Worm (Caenorhabditis elegans): ENCODE data around the gene ugt-17.

The ugt-17 gene

ce11 chrV:10073793-10074192, 31.0 kb downstream of the ugt-17 start, which contains the start of gene F57A8.6:
F57A8.6 (minus strand) TSS chrV:10073893.
- TF ChIP-seq dpl-1 (GFP tag; optimal IDR thresholded peaks at IDR 0.05) (no peak), aptf-2 (GFP tag; conservative IDR thresholded peaks at IDR 0.05) (no peak), athp-1 (tag; optimal IDR thresholded peaks at IDR 0.05) (no peak), bed-2 (GFP tag; IDR thresholded peaks at IDR 0.05) (no peak), nhr-90 (tag; optimal IDR thresholded peaks at IDR 0.05) (no peak), unc-130 (GFP tag; optimal IDR thresholded peaks at IDR 0.05) (no peak), dpff-1 (tag; optimal IDR thresholded peaks at IDR 0.05) (no peak)

- TF ChIP-seq him-1 (tag; optimal IDR thresholded peaks at IDR 0.05): no peak
- no peak for TF ChIP-seq ZK185.1 (tag; optimal IDR thresholded peaks at IDR 0.05; ENCODE audit: poor library complexity, severe bottlenecking)
- no peak for TF ChIP-seq chd-7 (tag; optimal IDR thresholded peaks at IDR 0.05)
- TF ChIP-seq bed-2 (GFP tag; IDR thresholded peaks at IDR 0.05): no peak
These were observed 32.0 kb downstream of the ugt-17 start for ce11 chrV:10072721-10073120.

ce11 chrV:10070541-10070940, 34.2 kb downstream of the ugt-17 start, which contains the start of gene nhr-192:
nhr-192 (minus strand) TSS chrV:10070641.
- TF ChIP-seq nfya-1 (tag; optimal IDR thresholded peaks at IDR 0.05; ENCODE audit: borderline replicate concordance, insufficient read depth): no peak

ce11 chrV:10066769-10067168, 38.0 kb downstream of the ugt-17 start, which contains the start of gene npr-39:
npr-39 (plus strand) TSS chrV:10067069.
- no peak for TF ChIP-seq nhr-120 (GFP tag; IDR thresholded peaks at IDR 0.05)
- no peak for TF ChIP-seq D2030.7 (GFP tag; IDR thresholded peaks at IDR 0.05)
- no peak for TF ChIP-seq rpc-1 (optimal IDR thresholded peaks at IDR 0.05)
- no peak for TF ChIP-seq rpc-1 (tag; optimal IDR thresholded peaks at IDR 0.05)
- no peak for TF ChIP-seq B0019.2 (GFP tag; conservative IDR thresholded peaks at IDR 0.05)
- TF ChIP-seq F39B2.1 (GFP tag; IDR thresholded peaks at IDR 0.05): no peak
- no peak for TF ChIP-seq nhr-27 (tag; optimal IDR thresholded peaks at IDR 0.05)
- TF ChIP-seq Y79H2A.3 (GFP tag; conservative IDR thresholded peaks at IDR 0.05): no peak
- no peak for TF ChIP-seq madf-8 (GFP tag; conservative IDR thresholded peaks at IDR 0.05)
- TF ChIP-seq nfyb-1 (GFP tag; IDR thresholded peaks at IDR 0.05): no peak
- TF ChIP-seq C06A6.2 (GFP tag; conservative IDR thresholded peaks at IDR 0.05): no peak
- TF ChIP-seq lin-35 (GFP tag; optimal IDR thresholded peaks at IDR 0.05): no peak
- no peak for TF ChIP-seq akir-1 (GFP tag; optimal IDR thresholded peaks at IDR 0.05)
- TF ChIP-seq attf-5 (GFP tag; optimal IDR thresholded peaks at IDR 0.05): no peak
- TF ChIP-seq ceh-58 (GFP tag; IDR thresholded peaks at IDR 0.05): no peak
- no peak for TF ChIP-seq rcor-1 (GFP tag; IDR thresholded peaks at IDR 0.05)
- TF ChIP-seq hmg-20 (GFP tag; IDR thresholded peaks at IDR 0.05): no peak
- TF ChIP-seq nfya-2 (GFP tag; IDR thresholded peaks at IDR 0.05): no peak
- no peak for TF ChIP-seq ztf-26 (tag; optimal IDR thresholded peaks at IDR 0.05)
- no peak for TF ChIP-seq aptf-3 (GFP tag; IDR thresholded peaks at IDR 0.05)
- no peak for TF ChIP-seq ztf-18 (tag; optimal IDR thresholded peaks at IDR 0.05)

ce11 chrV:10065679-10066078, 39.1 kb downstream of the ugt-17 start:
- TF ChIP-seq hlh-26 (GFP tag; conservative IDR thresholded peaks at IDR 0.05) (no peak), die-1 (tag; optimal IDR thresholded peaks at IDR 0.05) (no peak), Y79H2A.3 (GFP tag; conservative IDR thresholded peaks at IDR 0.05) (no peak), gei-17 (GFP tag; optimal IDR thresholded peaks at IDR 0.05) (no peak), B0035.1 (tag; optimal IDR thresholded peaks at IDR 0.05) (no peak), ztf-25 (GFP tag; IDR thresholded peaks at IDR 0.05) (no peak), ceh-91 (GFP tag; IDR thresholded peaks at IDR 0.05) (no peak), atf-7 (tag; optimal IDR thresholded peaks at IDR 0.05) (no peak), ama-1 (optimal IDR thresholded peaks at IDR 0.05) (no peak), ama-1 (GFP tag; optimal IDR thresholded peaks at IDR 0.05) (no peak), F10E7.11 (tag; optimal IDR thresholded peaks at IDR 0.05) (no peak), bed-2 (GFP tag; IDR thresholded peaks at IDR 0.05) (no peak), lsl-1 (GFP tag; optimal IDR thresholded peaks at IDR 0.05) (no peak), ztf-18 (tag; optimal IDR thresholded peaks at IDR 0.05) (no peak), snpc-4 (GFP tag; optimal IDR thresholded peaks at IDR 0.05) (no peak), snpc-4 (tag; optimal IDR thresholded peaks at IDR 0.05) (no peak), somi-1 (GFP tag; optimal IDR thresholded peaks at IDR 0.05) (no peak)
